Fruit fly (Drosophila melanogaster) whole organism, embryonic: ENCODE measurements around the gene CBP.

ENCODE experiments used
- B-H2 ChIP-seq: fragments of 200-800 bp; sonication (Bioruptor generic); optimal IDR thresholded peaks from 2 replicates; lab custom pipeline; 2018; ENCODE audit warnings: missing biosample characterization, mild to moderate bottlenecking, missing genetic modification characterization
- CG10462 ChIP-seq: fragments of 200-800 bp; sonication (Bioruptor generic); optimal IDR thresholded peaks from 2 replicates; lab custom pipeline; 2016; ENCODE audit warnings: missing biosample characterization, missing genetic modification characterization
- CG11398 ChIP-seq: fragments of 200-800 bp; sonication (Bioruptor generic); optimal IDR thresholded peaks from 2 replicates; lab custom pipeline; 2016; ENCODE audit warnings: missing biosample characterization, missing genetic modification characterization
- CG11695 ChIP-seq: fragments of 200-800 bp; sonication (Bioruptor generic); IDR thresholded peaks from 3 replicates; pipeline ENCODE4 v1.3.6; 2022; ENCODE audit warnings: missing biosample characterization, missing genetic modification characterization
- CG1233 ChIP-seq: fragments of 200-800 bp; sonication (Bioruptor generic); optimal IDR thresholded peaks from 4 replicates; lab custom pipeline; 2018; ENCODE audit warnings: missing biosample characterization, mild to moderate bottlenecking, missing genetic modification characterization
- CG13296 ChIP-seq: fragments of 200-800 bp; sonication (Bioruptor generic); optimal IDR thresholded peaks from 3 replicates; lab custom pipeline; 2018; ENCODE audit warnings: missing biosample characterization, mild to moderate bottlenecking, missing genetic modification characterization
- CG14441 ChIP-seq: fragments of 200-800 bp; sonication (Bioruptor generic); IDR thresholded peaks from 2 replicates; pipeline ENCODE4 v1.3.6; 2022; ENCODE audit warnings: missing biosample characterization, missing genetic modification characterization
- CG15514 ChIP-seq: fragments of 200-800 bp; sonication (Bioruptor generic); optimal IDR thresholded peaks from 3 replicates; lab custom pipeline; 2017; ENCODE audit warnings: missing biosample characterization, missing genetic modification characterization, mild to moderate bottlenecking, moderate library complexity, missing genetic modification reagents
- CG18476 ChIP-seq: fragments of 200-800 bp; sonication (Bioruptor generic); optimal IDR thresholded peaks from 2 replicates; lab custom pipeline; 2016; ENCODE audit warnings: missing biosample characterization, mild to moderate bottlenecking, missing genetic modification characterization
- CG2129 ChIP-seq: fragments of 200-800 bp; sonication (Bioruptor generic); IDR thresholded peaks from 2 replicates; pipeline ENCODE4 v1.3.6; 2022; ENCODE audit warnings: missing biosample characterization, missing genetic modification characterization; ENCODE audit not compliant: partially characterized antibody
- CG3847 ChIP-seq: fragments of 200-800 bp; sonication (Bioruptor generic); IDR thresholded peaks from 2 replicates; pipeline ENCODE4 v1.3.6; 2022; ENCODE audit warnings: missing biosample characterization, missing genetic modification characterization
- CG4328 ChIP-seq: fragments of 200-800 bp; sonication (Bioruptor generic); optimal IDR thresholded peaks from 3 replicates; lab custom pipeline; 2017; ENCODE audit warnings: missing biosample characterization, missing genetic modification reagents, missing genetic modification characterization
- CG5180 ChIP-seq: fragments of 200-800 bp; sonication (Bioruptor generic); optimal IDR thresholded peaks from 3 replicates; lab custom pipeline; 2017; ENCODE audit warnings: missing biosample characterization, missing genetic modification characterization, mild to moderate bottlenecking, moderate library complexity, missing genetic modification reagents
- CG5953 ChIP-seq: fragments of 200-800 bp; sonication (Bioruptor generic); IDR thresholded peaks from 2 replicates; pipeline ENCODE4 v1.3.6; 2022; ENCODE audit warnings: missing biosample characterization, missing genetic modification characterization
- CG6854 ChIP-seq: fragments of 200-800 bp; sonication (Bioruptor generic); optimal IDR thresholded peaks from 3 replicates; lab custom pipeline; 2017; ENCODE audit warnings: missing biosample characterization, mild to moderate bottlenecking, missing genetic modification characterization
- CG7357 ChIP-seq: fragments of 200-800 bp; sonication (Bioruptor generic); IDR thresholded peaks from 3 replicates; pipeline ENCODE4 v1.3.6; 2022; ENCODE audit warnings: missing biosample characterization, missing genetic modification characterization
- CG7556 ChIP-seq: fragments of 200-800 bp; sonication (Bioruptor generic); optimal IDR thresholded peaks from 2 replicates; lab custom pipeline; 2017; ENCODE audit warnings: missing biosample characterization, mild to moderate bottlenecking, missing genetic modification characterization
- CG7963 ChIP-seq: fragments of 200-800 bp; sonication (Bioruptor generic); IDR thresholded peaks from 3 replicates; pipeline ENCODE4 v1.3.6; 2022; ENCODE audit warnings: missing biosample characterization, missing genetic modification characterization; ENCODE audit not compliant: partially characterized antibody
- Dad ChIP-seq: fragments of 200-800 bp; sonication (Bioruptor generic); optimal IDR thresholded peaks from 3 replicates; lab custom pipeline; 2016; ENCODE audit warnings: missing biosample characterization, missing genetic modification characterization
- Doc2 ChIP-seq: fragments of 200-800 bp; sonication (Bioruptor generic); IDR thresholded peaks from 2 replicates; pipeline ENCODE4 v1.3.6; 2022; ENCODE audit warnings: missing biosample characterization, missing genetic modification characterization
- ERR ChIP-seq: fragments of 200-800 bp; sonication (Bioruptor generic); optimal IDR thresholded peaks from 2 replicates; lab custom pipeline; 2016; ENCODE audit warnings: missing biosample characterization, missing genetic modification characterization
- Ets65A ChIP-seq: fragments of 200-800 bp; sonication (Bioruptor generic); peaks from one replicate; lab custom pipeline; 2016; ENCODE audit warnings: missing biosample characterization, missing genetic modification characterization
- Fer3 ChIP-seq: fragments of 200-800 bp; sonication (Bioruptor generic); optimal IDR thresholded peaks from 2 replicates; lab custom pipeline; 2018; ENCODE audit warnings: missing biosample characterization, mild to moderate bottlenecking, missing genetic modification characterization, moderate library complexity
- Gsc ChIP-seq: fragments of 200-800 bp; sonication (Bioruptor generic); IDR thresholded peaks from 2 replicates; pipeline ENCODE4 v1.3.6; 2022; ENCODE audit warnings: missing biosample characterization, missing genetic modification characterization
- MBD-R2 ChIP-seq: fragments of 200-800 bp; sonication (Bioruptor generic); IDR thresholded peaks from 2 replicates; pipeline ENCODE4 v1.3.6; 2022; ENCODE audit warnings: missing biosample characterization, missing genetic modification characterization
- NC2β ChIP-seq: fragments of 200-800 bp; sonication (Bioruptor generic); optimal IDR thresholded peaks from 2 replicates; lab custom pipeline; 2016; ENCODE audit warnings: missing biosample characterization, missing genetic modification characterization
- Neu2 ChIP-seq: fragments of 200-800 bp; sonication (Bioruptor generic); optimal IDR thresholded peaks from 3 replicates; lab custom pipeline; 2016; ENCODE audit warnings: missing biosample characterization, missing genetic modification characterization, borderline replicate concordance
- Oli ChIP-seq: fragments of 200-800 bp; sonication (Bioruptor generic); optimal IDR thresholded peaks from 2 replicates; lab custom pipeline; 2018; ENCODE audit warnings: missing biosample characterization, mild to moderate bottlenecking, missing genetic modification characterization, moderate library complexity
- Six4 ChIP-seq: fragments of 200-800 bp; sonication (Bioruptor generic); optimal IDR thresholded peaks from 2 replicates; lab custom pipeline; 2016; ENCODE audit warnings: missing biosample characterization, missing genetic modification characterization
- Trl ChIP-seq, 3 experiments: fragments of >200 bp in 2 of 3; fragments of 200-800 bp in 1 of 3; sonication (Bioruptor generic) in 1 of 3; optimal IDR thresholded peaks; 2 replicates in 1 of 3; 3 replicates in 2 of 3; lab custom pipeline; 2016 to 2017; ENCODE audit warnings: missing biosample characterization in 1 of 3, missing genetic modification characterization in 1 of 3
- aop ChIP-seq: fragments of 200-800 bp; sonication (Bioruptor generic); IDR thresholded peaks from 2 replicates; pipeline ENCODE4 v1.3.6; 2022; ENCODE audit warnings: missing biosample characterization, missing genetic modification characterization
- bsh ChIP-seq, 2 experiments: fragments of 200-800 bp; sonication (Bioruptor generic); optimal IDR thresholded peaks; 2 replicates each; lab custom pipeline; 2017 to 2018; ENCODE audit warnings: mild to moderate bottlenecking in 2 of 2, missing biosample characterization in 2 of 2, missing genetic modification characterization in 2 of 2, moderate library complexity in 1 of 2
- chm ChIP-seq: fragments of 200-800 bp; sonication (Bioruptor generic); IDR thresholded peaks from 2 replicates; pipeline ENCODE4 v1.3.6; 2022; ENCODE audit warnings: missing biosample characterization, missing genetic modification characterization
- crol ChIP-seq: fragments of 200-800 bp; sonication (Bioruptor generic); IDR thresholded peaks from 2 replicates; pipeline ENCODE4 v1.3.6; 2022; ENCODE audit warnings: missing biosample characterization, missing genetic modification characterization
- danr ChIP-seq: fragments of 200-800 bp; sonication (Bioruptor generic); IDR thresholded peaks from 2 replicates; pipeline ENCODE4 v1.3.6; 2022; ENCODE audit warnings: missing biosample characterization, missing genetic modification characterization
- dysf ChIP-seq: fragments of 200-800 bp; sonication (Bioruptor generic); IDR thresholded peaks from 3 replicates; pipeline ENCODE4 v1.3.6; 2022; ENCODE audit warnings: missing biosample characterization, missing genetic modification characterization
- fd96Cb ChIP-seq: fragments of 200-800 bp; sonication (Bioruptor generic); optimal IDR thresholded peaks from 2 replicates; lab custom pipeline; 2018; ENCODE audit warnings: missing biosample characterization, mild to moderate bottlenecking, missing genetic modification characterization, moderate library complexity
- gem ChIP-seq: fragments of 200-800 bp; sonication (Bioruptor generic); optimal IDR thresholded peaks from 2 replicates; lab custom pipeline; 2019; ENCODE audit warnings: missing biosample characterization, mild to moderate bottlenecking, missing genetic modification characterization, moderate library complexity
- gro ChIP-seq: fragments of 200-800 bp; sonication (Bioruptor generic); optimal IDR thresholded peaks from 2 replicates; lab custom pipeline; 2016; ENCODE audit warnings: missing biosample characterization, missing genetic modification characterization
- inv ChIP-seq: fragments of 200-800 bp; sonication (Bioruptor generic); IDR thresholded peaks from 2 replicates; pipeline ENCODE4 v1.3.6; 2022; ENCODE audit warnings: missing biosample characterization, missing genetic modification characterization; ENCODE audit not compliant: partially characterized antibody
- jing ChIP-seq: fragments of 200-800 bp; sonication (Bioruptor generic); optimal IDR thresholded peaks from 2 replicates; lab custom pipeline; 2018; ENCODE audit warnings: missing biosample characterization, mild to moderate bottlenecking, missing genetic modification characterization
- phol ChIP-seq: fragments of 200-800 bp; sonication (Bioruptor generic); optimal IDR thresholded peaks from 3 replicates; lab custom pipeline; 2018; ENCODE audit warnings: missing biosample characterization, mild to moderate bottlenecking, missing genetic modification characterization, moderate library complexity
- prd ChIP-seq, 3 experiments: fragments of >200 bp in 2 of 3; fragments of 200-800 bp in 1 of 3; sonication (Bioruptor generic) in 1 of 3; optimal IDR thresholded peaks in 2 of 3; IDR thresholded peaks in 1 of 3; 2 replicates in 2 of 3; 3 replicates in 1 of 3; pipeline versions ENCODE4 v1.3.6 to Lab custom; 2017 to 2022; ENCODE audit warnings: missing biosample characterization in 1 of 3, missing genetic modification characterization in 1 of 3
- sens-2 ChIP-seq: fragments of 200-800 bp; sonication (Bioruptor generic); IDR thresholded peaks from 2 replicates; pipeline ENCODE4 v1.3.6; 2022; ENCODE audit warnings: missing biosample characterization, missing genetic modification characterization
- stc ChIP-seq: fragments of 200-800 bp; sonication (Bioruptor generic); IDR thresholded peaks from 2 replicates; pipeline ENCODE4 v1.3.6; 2022; ENCODE audit warnings: missing biosample characterization, missing genetic modification characterization
- trem ChIP-seq: fragments of 200-800 bp; optimal IDR thresholded peaks from 3 replicates; lab custom pipeline; 2019; ENCODE audit warnings: missing biosample characterization, mild to moderate bottlenecking, missing genetic modification characterization, moderate library complexity
- wdn ChIP-seq: fragments of 200-800 bp; sonication (Bioruptor generic); IDR thresholded peaks from 2 replicates; pipeline ENCODE4 v1.3.6; 2022; ENCODE audit warnings: missing biosample characterization, missing genetic modification characterization

The CBP gene

dm6 chrX:7301351-7302328 is 35.5 kb upstream of the CBP start (continued):
- TF ChIP-seq Trl (optimal IDR thresholded peaks at IDR 0.05; lab: Kevin White, UChicago) (peak in 1 of 2 experiments; percentile 16), Trl (GFP tag; optimal IDR thresholded peaks at IDR 0.05; lab: Kevin White, UChicago) (no peak), CG5953 (peak; percentile 38; the same call in 1 of the 2 replicates), CG18476 (peak; percentile 17), sens-2 (no peak), CG13296 (GFP tag; lab: Kevin White, UChicago) (peak; percentile 45), Six4 (peak; percentile 45), Fer3 (tag; lab: Kevin White, UChicago) (no peak), stc (GFP tag; lab: Robert Waterston, UW) (peak; percentile 35; the same call in 1 of the 2 replicates), Oli (tag; lab: Kevin White, UChicago) (peak; percentile 78), bsh (GFP tag; optimal IDR thresholded peaks at IDR 0.05; lab: Kevin White, UChicago) (peak; percentile 43 to 69), trem (tag; lab: Kevin White, UChicago) (peak; percentile 7), Neu2 (GFP tag; lab: Kevin White, UChicago) (no peak), aop (no peak; the same call in 1 of the 2 replicates), gro (GFP tag; lab: Kevin White, UChicago) (no peak), prd (optimal IDR thresholded peaks at IDR 0.05; lab: Kevin White, UChicago) (no peak), prd (GFP tag; IDR thresholded peaks at IDR 0.05; lab: Robert Waterston, UW) (peak; percentile 50; the same call in 1 of the 3 replicates), NC2β (GFP tag; lab: Kevin White, UChicago) (peak; percentile 2), inv (GFP tag; lab: Robert Waterston, UW) (no peak), CG7357 (GFP tag; lab: Robert Waterston, UW) (no peak), MBD-R2 (GFP tag; lab: Robert Waterston, UW) (no peak), ERR (GFP tag; lab: Kevin White, UChicago) (no peak), Dad (GFP tag; lab: Kevin White, UChicago) (no peak), chm (GFP tag; lab: Robert Waterston, UW) (no peak), crol (GFP tag; lab: Robert Waterston, UW) (peak; percentile 87), Doc2 (GFP tag; lab: Robert Waterston, UW) (no peak), CG5180 (peak; percentile 50), gem (tag; lab: Kevin White, UChicago) (peak; percentile 71), Gsc (GFP tag; lab: Robert Waterston, UW) (no peak), CG14441 (GFP tag; lab: Robert Waterston, UW) (0 out of 2 replicates have a peak, but pooled peaks have one; percentile 36), CG2129 (GFP tag; lab: Robert Waterston, UW) (no peak), B-H2 (GFP tag; lab: Kevin White, UChicago) (no peak), CG6854 (GFP tag; lab: Kevin White, UChicago) (no peak), phol (tag; lab: Kevin White, UChicago) (peak; percentile 81), Ets65A (GFP tag; lab: Kevin White, UChicago) (peak; percentile 93), CG15514 (GFP tag; lab: Kevin White, UChicago) (no peak), CG7963 (GFP tag; lab: Robert Waterston, UW) (no peak), fd96Cb (tag; lab: Kevin White, UChicago) (peak; percentile 60), CG4328 (peak; percentile 54), danr (GFP tag; lab: Robert Waterston, UW) (no peak), CG7556 (GFP tag; lab: Kevin White, UChicago) (peak; percentile 87), jing (GFP tag; lab: Kevin White, UChicago) (peak; percentile 43), CG11398 (GFP tag; lab: Kevin White, UChicago) (peak; percentile 5), CG3847 (GFP tag; lab: Robert Waterston, UW) (no peak), CG1233 (GFP tag; lab: Kevin White, UChicago) (peak; percentile 62), CG10462 (GFP tag; lab: Kevin White, UChicago) (peak; percentile 40), dysf (peak; percentile 20; the same call in 1 of the 3 replicates), CG11695 (GFP tag; lab: Robert Waterston, UW) (no peak), wdn (GFP tag; lab: Robert Waterston, UW) (0 out of 2 replicates have a peak, but pooled peaks have one; percentile 13)
